Fruit fly (Drosophila melanogaster): ENCODE measurements around the gene CG32085.

The CG32085 gene

DNA sequence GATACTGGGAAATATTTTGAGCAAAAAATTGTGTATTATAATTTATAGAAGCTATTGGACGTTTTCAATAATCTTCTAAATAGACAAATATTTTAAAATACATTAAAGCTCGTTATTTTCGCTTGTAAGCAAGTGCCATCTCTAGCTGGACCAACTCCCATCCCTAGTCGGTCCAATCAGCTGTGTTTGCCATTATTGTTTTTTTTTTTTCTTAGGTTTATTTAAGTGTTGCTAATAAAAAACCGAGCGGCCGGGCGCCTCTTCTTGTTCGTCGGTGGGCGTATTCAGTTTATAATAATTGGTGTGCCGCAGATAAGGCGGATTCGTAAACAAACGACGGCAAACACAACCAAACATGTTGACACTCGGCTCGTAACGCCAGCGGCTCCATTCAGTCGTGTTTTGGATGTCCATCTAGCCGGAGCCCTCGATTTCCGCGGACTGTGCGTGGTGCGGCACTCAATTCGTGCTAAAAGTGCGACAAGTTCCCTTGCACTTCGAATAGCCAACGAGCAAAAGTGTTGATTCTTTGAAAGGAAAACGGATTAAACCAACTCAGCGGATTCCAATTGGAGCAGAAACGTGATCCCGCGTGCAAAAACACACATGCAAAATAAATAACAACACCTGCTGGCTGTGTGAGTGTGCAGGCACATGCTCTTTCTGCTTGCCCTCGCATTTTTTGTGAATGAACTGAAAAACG lies 3.8 kb upstream of the CG32085 start, which contains the start of gene Sugb (continued):
- no peak for TF ChIP-seq kni (GFP tag; optimal IDR thresholded peaks at IDR 0.05)
- no peak; the same call in 2 of the 3 replicates for TF ChIP-seq gce (GFP tag; IDR thresholded peaks at IDR 0.05)
- TF ChIP-seq Ravus (GFP tag; IDR thresholded peaks at IDR 0.05) = no peak
- no peak for TF ChIP-seq nerfin-1 (tag; optimal IDR thresholded peaks at IDR 0.05)
- TF ChIP-seq dati (GFP tag; IDR thresholded peaks at IDR 0.05) = no peak
- peak; percentile 36 for TF ChIP-seq CG8944 (GFP tag; optimal IDR thresholded peaks at IDR 0.05)
- peak; percentile 44 for TF ChIP-seq nau (GFP tag; optimal IDR thresholded peaks at IDR 0.05)
- no peak for TF ChIP-seq CG7963 (GFP tag; IDR thresholded peaks at IDR 0.05; ENCODE audit: partially characterized antibody)
- no peak for TF ChIP-seq CG14667 (GFP tag; IDR thresholded peaks at IDR 0.05)
- TF ChIP-seq CG17328 (GFP tag; IDR thresholded peaks at IDR 0.05) = peak; percentile 62
- peak; percentile 68 for TF ChIP-seq Xbp1 (GFP tag; optimal IDR thresholded peaks at IDR 0.05)
- TF ChIP-seq CG18764 (GFP tag; optimal IDR thresholded peaks at IDR 0.05) = peak; percentile 16
- TF ChIP-seq Hmr (GFP tag; optimal IDR thresholded peaks at IDR 0.05) = peak; percentile 71
- no peak for TF ChIP-seq CG12104 (GFP tag; optimal IDR thresholded peaks at IDR 0.05)
- no peak for TF ChIP-seq ERR (GFP tag; optimal IDR thresholded peaks at IDR 0.05)
- TF ChIP-seq CG11723 (GFP tag; optimal IDR thresholded peaks at IDR 0.05) = peak; percentile 61
- TF ChIP-seq Taf1 (GFP tag; IDR thresholded peaks at IDR 0.05) = no peak
- no peak for TF ChIP-seq CG4404 (GFP tag; IDR thresholded peaks at IDR 0.05)
- no peak for TF ChIP-seq Lim3 (GFP tag; IDR thresholded peaks at IDR 0.05)
- TF ChIP-seq CG30403 (GFP tag; optimal IDR thresholded peaks at IDR 0.05) = peak; percentile 79
- TF ChIP-seq Hsf (GFP tag; optimal IDR thresholded peaks at IDR 0.05) = peak; percentile 70
- TF ChIP-seq peb (GFP tag; IDR thresholded peaks at IDR 0.05) = no peak
- peak in 1 of 2 experiments; percentile 74 for TF ChIP-seq insv (GFP tag; optimal IDR thresholded peaks at IDR 0.05)
- TF ChIP-seq CG31365 (tag; optimal IDR thresholded peaks at IDR 0.05) = no peak
- peak; percentile 80 for TF ChIP-seq PHDP (tag; optimal IDR thresholded peaks at IDR 0.05)
- no peak for TF ChIP-seq Gsc (GFP tag; IDR thresholded peaks at IDR 0.05)
- peak; percentile 78 for TF ChIP-seq Xrp1 (GFP tag; IDR thresholded peaks at IDR 0.05)
- TF ChIP-seq CG1603 (tag; optimal IDR thresholded peaks at IDR 0.05) = no peak
- no peak for TF ChIP-seq CG7271 (tag; optimal IDR thresholded peaks at IDR 0.05)
- peak; percentile 63 for TF ChIP-seq CG6765 (GFP tag; optimal IDR thresholded peaks at IDR 0.05)
- peak; percentile 63 for TF ChIP-seq rib (GFP tag; IDR thresholded peaks at IDR 0.05)
- TF ChIP-seq en (GFP tag; optimal IDR thresholded peaks at IDR 0.05) = peak; percentile 3
- 0 out of 2 replicates have a peak, but pooled peaks have one; percentile 12 for TF ChIP-seq ssp (GFP tag; IDR thresholded peaks at IDR 0.05)
- TF ChIP-seq Adf1 (GFP tag; IDR thresholded peaks at IDR 0.05) = peak; percentile 44; the same call in 1 of the 2 replicates
- no peak for TF ChIP-seq HLHmδ (GFP tag; optimal IDR thresholded peaks at IDR 0.05)
- peak; percentile 46 for TF ChIP-seq Dip3 (GFP tag; optimal IDR thresholded peaks at IDR 0.05)
- TF ChIP-seq Six4 (GFP tag; optimal IDR thresholded peaks at IDR 0.05) = no peak
- TF ChIP-seq CrebB (tag; optimal IDR thresholded peaks at IDR 0.05) = peak; percentile 58
- TF ChIP-seq CG33557 (GFP tag; optimal IDR thresholded peaks at IDR 0.05) = peak; percentile 4
- peak; percentile 66 for TF ChIP-seq CG6854 (GFP tag; optimal IDR thresholded peaks at IDR 0.05)
- peak; percentile 42 for TF ChIP-seq CG5245 (GFP tag; optimal IDR thresholded peaks at IDR 0.05)
- no peak for TF ChIP-seq sim (GFP tag; IDR thresholded peaks at IDR 0.05)
- TF ChIP-seq unc-4 (GFP tag; IDR thresholded peaks at IDR 0.05; ENCODE audit: partially characterized antibody) = peak; percentile 76
- no peak for TF ChIP-seq kah (GFP tag; optimal IDR thresholded peaks at IDR 0.05)
- TF ChIP-seq p53 (GFP tag; optimal IDR thresholded peaks at IDR 0.05) = no peak
- TF ChIP-seq H15 (GFP tag; IDR thresholded peaks at IDR 0.05) = peak; percentile 52; the same call in 1 of the 3 replicates
- TF ChIP-seq CG7357 (GFP tag; IDR thresholded peaks at IDR 0.05) = no peak; the same call in 2 of the 3 replicates
- peak; percentile 56; the same call in 2 of the 3 replicates for TF ChIP-seq CG14860 (GFP tag; IDR thresholded peaks at IDR 0.05; ENCODE audit: partially characterized antibody)
- no peak for TF ChIP-seq CG11398 (GFP tag; optimal IDR thresholded peaks at IDR 0.05)
- peak; percentile 43 for TF ChIP-seq ATbp (GFP tag; optimal IDR thresholded peaks at IDR 0.05)

All from whole organism, embryonic.